Worm (Caenorhabditis elegans) whole organism, midembryonic: Measurements from ENCODE around the gene R52.4.

ENCODE experiments used
- T22C8.4 ChIP-seq: fragments of 200-800 bp; sonication (Bioruptor generic); IDR thresholded peaks from 2 replicates; pipeline ENCODE4 v1.3.6; 2022; ENCODE audit warnings: missing genetic modification characterization, missing compliant biosample characterization
- klf-2 ChIP-seq: fragments of 200-800 bp; sonication (Bioruptor generic); conservative IDR thresholded peaks from 2 replicates; pipeline ENCODE4 v1.3.6; 2022; ENCODE audit warnings: missing genetic modification reagents, missing genetic modification characterization, missing compliant biosample characterization
- tab-1 ChIP-seq: fragments of 200-800 bp; sonication (Bioruptor generic); IDR thresholded peaks from 2 replicates; pipeline ENCODE4 v1.3.6; 2022; ENCODE audit warnings: missing genetic modification characterization, missing compliant biosample characterization
- ztf-29 ChIP-seq: fragments of 200-800 bp; sonication (Bioruptor generic); IDR thresholded peaks from 2 replicates; pipeline ENCODE4 v1.3.6; 2022; ENCODE audit warnings: missing genetic modification reagents, missing genetic modification characterization, missing compliant biosample characterization

- TF ChIP-seq ztf-29 (no peak), tab-1 (GFP tag; lab: Robert Waterston, UW) (no peak), T22C8.4 (GFP tag; lab: Robert Waterston, UW) (no peak), klf-2 (GFP tag; lab: Robert Waterston, UW) (no peak)
Observed at ce11 chrII:2116794-2117193, 8.6 kb upstream of the R52.4 start, which contains the start of gene srh-195.
